Worm (Caenorhabditis elegans): ENCODE data around the gene C05D11.8.

ce11 chrIII:6427205-6427604 is at the start of gene C05D11.8:
- TF ChIP-seq snpc-4 (GFP tag; optimal IDR thresholded peaks at IDR 0.05) (no peak), snpc-4 (tag; optimal IDR thresholded peaks at IDR 0.05) (no peak), ama-1 (optimal IDR thresholded peaks at IDR 0.05) (no peak), ama-1 (GFP tag; optimal IDR thresholded peaks at IDR 0.05) (no peak), aptf-2 (GFP tag; conservative IDR thresholded peaks at IDR 0.05) (no peak), tlf-1 (GFP tag; optimal IDR thresholded peaks at IDR 0.05) (no peak), unc-62 (GFP tag; optimal IDR thresholded peaks at IDR 0.05) (no peak), dpl-1 (GFP tag; optimal IDR thresholded peaks at IDR 0.05) (no peak), Y56A3A.18 (GFP tag; IDR thresholded peaks at IDR 0.05) (no peak)
